Worm (Caenorhabditis elegans) whole organism, L1 larva: ENCODE measurements around the gene T05A8.8.

ENCODE experiments used
- C04F5.9 ChIP-seq: sonication (generic microtip); optimal IDR thresholded peaks from 2 replicates; lab custom pipeline; 2016; ENCODE audit warnings: missing genetic modification characterization, missing compliant biosample characterization
- C34B4.2 ChIP-seq: sonication (generic microtip); optimal IDR thresholded peaks from 2 replicates; lab custom pipeline; 2017; ENCODE audit warnings: mild to moderate bottlenecking, missing genetic modification characterization, missing compliant biosample characterization
- ama-1 ChIP-seq: fragments of 150-350 bp; optimal IDR thresholded peaks from 2 replicates; lab custom pipeline; 2014
- blmp-1 ChIP-seq: fragments of 150-350 bp; optimal IDR thresholded peaks from 2 replicates; lab custom pipeline; 2014; ENCODE audit warnings: missing biosample characterization, missing genetic modification characterization
- dpl-1 ChIP-seq, 3 experiments: fragments of 150-350 bp in 2 of 3; sonication (generic microtip) in 1 of 3; optimal IDR thresholded peaks; 2 replicates each; lab custom pipeline; 2014 to 2017; ENCODE audit warnings: missing biosample characterization in 3 of 3, missing genetic modification characterization in 3 of 3, missing genetic modification reagents in 3 of 3
- egl-27 ChIP-seq, 2 experiments: fragments of 150-350 bp in 1 of 2; sonication (generic microtip); optimal IDR thresholded peaks; 3 replicates each; lab custom pipeline; 2017 to 2018; ENCODE audit warnings: missing biosample characterization in 2 of 2, missing genetic modification characterization in 2 of 2, missing genetic modification reagents in 2 of 2
- elt-3 ChIP-seq, 6 experiments: fragments of 150-350 bp in 1 of 6; sonication (generic microtip); optimal IDR thresholded peaks; 2 replicates each; lab custom pipeline; 2017 to 2018; ENCODE audit warnings: missing biosample characterization in 6 of 6, missing genetic modification characterization in 6 of 6, inconsistent platforms in 1 of 6
- lsy-2 ChIP-seq, 2 experiments: fragments of 150-350 bp; optimal IDR thresholded peaks; 2 replicates each; lab custom pipeline; 2014; ENCODE audit warnings: missing biosample characterization in 2 of 2, missing genetic modification characterization in 2 of 2
- nhr-11 ChIP-seq: fragments of 150-350 bp; optimal IDR thresholded peaks from 2 replicates; lab custom pipeline; 2014; ENCODE audit warnings: missing biosample characterization, missing genetic modification characterization
- nhr-71 ChIP-seq: sonication (generic microtip); optimal IDR thresholded peaks from 2 replicates; lab custom pipeline; 2016; ENCODE audit warnings: mild to moderate bottlenecking, missing genetic modification characterization, moderate library complexity, missing compliant biosample characterization
- unc-130 ChIP-seq: fragments of 150-350 bp; optimal IDR thresholded peaks from 2 replicates; lab custom pipeline; 2017; ENCODE audit warnings: missing biosample characterization, missing genetic modification characterization, inconsistent platforms
- unc-62 ChIP-seq: fragments of 150-350 bp; optimal IDR thresholded peaks from 2 replicates; lab custom pipeline; 2014; ENCODE audit warnings: missing biosample characterization, missing genetic modification reagents, missing genetic modification characterization
- ztf-4 ChIP-seq: fragments of 150-350 bp; optimal IDR thresholded peaks from 2 replicates; lab custom pipeline; 2014; ENCODE audit warnings: missing biosample characterization, missing genetic modification characterization

DNA sequence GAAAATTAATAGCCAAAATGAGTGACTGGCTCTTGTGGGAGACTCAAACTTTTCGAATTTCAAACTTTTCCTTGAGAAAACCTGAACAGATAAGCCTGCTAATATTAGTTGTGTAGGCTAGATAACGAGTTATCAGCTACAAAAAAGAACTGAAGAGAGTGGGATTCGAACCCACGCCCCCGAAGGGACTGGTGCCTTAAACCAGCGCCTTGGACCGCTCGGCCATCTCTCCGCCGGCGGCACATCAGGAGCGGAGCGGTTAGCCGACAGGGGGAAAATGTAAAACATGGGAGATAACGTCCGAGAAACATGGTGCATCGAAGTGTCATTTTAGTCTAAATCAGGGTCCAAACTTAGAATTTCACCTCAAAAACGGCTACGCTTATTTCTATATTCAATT is 834 bp upstream of the T05A8.8 start:
- TF ChIP-seq egl-27 (tag; optimal IDR thresholded peaks at IDR 0.05; lab: Kevin White, UChicago) (no peak), nhr-71 (tag; lab: Kevin White, UChicago) (no peak), nhr-11 (tag; lab: Kevin White, UChicago) (no peak), dpl-1 (GFP tag; optimal IDR thresholded peaks at IDR 0.05; lab: Kevin White, UChicago) (no peak), elt-3 (tag; optimal IDR thresholded peaks at IDR 0.05; lab: Kevin White, UChicago) (no peak), ztf-4 (no peak), C34B4.2 (tag; lab: Kevin White, UChicago) (no peak), unc-62 (no peak), unc-130 (tag; lab: Kevin White, UChicago) (no peak), C04F5.9 (tag; lab: Kevin White, UChicago) (no peak), blmp-1 (tag; lab: Kevin White, UChicago) (no peak), lsy-2 (tag; optimal IDR thresholded peaks at IDR 0.05; lab: Kevin White, UChicago) (no peak), ama-1 (lab: Kevin White, UChicago) (no peak)
